Worm (Caenorhabditis elegans) whole organism, midembryonic: ENCODE data around the gene F56B6.6.

ENCODE experiments used
- cog-1 ChIP-seq: sonication (generic microtip); optimal IDR thresholded peaks from 2 replicates; lab custom pipeline; 2016; ENCODE audit warnings: missing genetic modification characterization, missing compliant biosample characterization
- flt-1 ChIP-seq: fragments of 200-800 bp; sonication (Bioruptor generic); IDR thresholded peaks from 2 replicates; pipeline ENCODE4 v1.3.6; 2022; ENCODE audit warnings: missing genetic modification characterization, missing compliant biosample characterization
- klf-2 ChIP-seq: fragments of 200-800 bp; sonication (Bioruptor generic); conservative IDR thresholded peaks from 2 replicates; pipeline ENCODE4 v1.3.6; 2022; ENCODE audit warnings: missing genetic modification reagents, missing genetic modification characterization, missing compliant biosample characterization
- med-1 ChIP-seq: sonication (generic microtip); optimal IDR thresholded peaks from 2 replicates; lab custom pipeline; 2017; ENCODE audit warnings: missing genetic modification characterization, mild to moderate bottlenecking, missing compliant biosample characterization, antibody characterized with exemption, missing genetic modification reagents; ENCODE audit not compliant: insufficient read depth
- ref-1 ChIP-seq: fragments of 200-800 bp; sonication (Bioruptor generic); conservative IDR thresholded peaks from 2 replicates; pipeline ENCODE4 v1.3.6; 2022; ENCODE audit warnings: missing genetic modification reagents, missing genetic modification characterization, missing compliant biosample characterization
- ztf-23 ChIP-seq: fragments of 200-800 bp; sonication (Bioruptor generic); IDR thresholded peaks from 2 replicates; pipeline ENCODE4 v1.3.6; 2022; ENCODE audit warnings: missing genetic modification reagents, missing genetic modification characterization, missing compliant biosample characterization

ce11 chrX:3572490-3572889 is 39.7 kb upstream of the F56B6.6 start, which contains the start of gene vit-3:
- TF ChIP-seq ztf-23 (GFP tag; lab: Robert Waterston, UW) (no peak), klf-2 (no peak), cog-1 (tag; lab: Kevin White, UChicago) (no peak), flt-1 (no peak), ref-1 (GFP tag; lab: Robert Waterston, UW) (no peak), med-1 (GFP tag; lab: Kevin White, UChicago) (no peak)
